Fruit fly (Drosophila melanogaster) whole organism, embryonic: ENCODE results near the gene Usp10.
A peak's percentile ranks its signal among the peaks of the same experiment; 100 is the strongest.

Experiments used
- Ada2b ChIP-seq: fragments of 200-800 bp; sonication (Bioruptor generic); IDR thresholded peaks from 2 replicates; pipeline ENCODE4 v1.3.6; 2022; ENCODE audit warnings: missing biosample characterization, missing genetic modification characterization
- Adf1 ChIP-seq: fragments of 200-800 bp; sonication (Bioruptor generic); IDR thresholded peaks from 2 replicates; pipeline ENCODE4 v1.3.6; 2022; ENCODE audit warnings: missing biosample characterization, missing genetic modification characterization
- CG10366 ChIP-seq: fragments of 200-800 bp; sonication (Bioruptor generic); IDR thresholded peaks from 2 replicates; pipeline ENCODE4 v1.3.6; 2022; ENCODE audit warnings: missing biosample characterization, missing genetic modification characterization
- CG10979 ChIP-seq: fragments of 200-800 bp; sonication (Bioruptor generic); optimal IDR thresholded peaks from 2 replicates; lab custom pipeline; 2018; ENCODE audit warnings: missing biosample characterization, mild to moderate bottlenecking, missing genetic modification characterization, moderate library complexity
- CG13123 ChIP-seq: fragments of 200-800 bp; sonication (Bioruptor generic); optimal IDR thresholded peaks from 2 replicates; lab custom pipeline; 2016; ENCODE audit warnings: missing biosample characterization, missing genetic modification characterization
- CG1529 ChIP-seq: fragments of 200-800 bp; sonication (Bioruptor generic); optimal IDR thresholded peaks from 3 replicates; lab custom pipeline; 2018; ENCODE audit warnings: missing biosample characterization, missing genetic modification characterization
- CG15601 ChIP-seq: fragments of 200-800 bp; sonication (Bioruptor generic); optimal IDR thresholded peaks from 3 replicates; lab custom pipeline; 2019; ENCODE audit warnings: missing biosample characterization, mild to moderate bottlenecking, missing genetic modification characterization, moderate library complexity
- CG18011 ChIP-seq: fragments of 200-800 bp; sonication (Bioruptor generic); optimal IDR thresholded peaks from 2 replicates; lab custom pipeline; 2017; ENCODE audit warnings: missing biosample characterization, missing genetic modification characterization, mild to moderate bottlenecking, moderate library complexity, missing genotype
- CG18619 ChIP-seq: fragments of 200-800 bp; sonication (Bioruptor generic); optimal IDR thresholded peaks from 3 replicates; lab custom pipeline; 2017; ENCODE audit warnings: missing biosample characterization, mild to moderate bottlenecking, missing genetic modification characterization
- CG2875 ChIP-seq: fragments of 200-800 bp; sonication (Bioruptor generic); optimal IDR thresholded peaks from 2 replicates; lab custom pipeline; 2017; ENCODE audit warnings: missing biosample characterization, mild to moderate bottlenecking, missing genetic modification characterization, missing genetic modification reagents
- CG3065 ChIP-seq: fragments of 200-800 bp; sonication (Bioruptor generic); optimal IDR thresholded peaks from 2 replicates; lab custom pipeline; 2016; ENCODE audit warnings: missing biosample characterization, missing genetic modification characterization
- CG31388 ChIP-seq: fragments of 200-800 bp; sonication (Bioruptor generic); optimal IDR thresholded peaks from 2 replicates; lab custom pipeline; 2016; ENCODE audit warnings: missing biosample characterization, missing genetic modification characterization
- CG3163 ChIP-seq: fragments of 200-800 bp; sonication (Bioruptor generic); optimal IDR thresholded peaks from 3 replicates; lab custom pipeline; 2016; ENCODE audit warnings: missing biosample characterization, missing genetic modification characterization
- CG32532 ChIP-seq: fragments of 200-800 bp; sonication (Bioruptor generic); IDR thresholded peaks from 2 replicates; pipeline ENCODE4 v1.3.6; 2022; ENCODE audit warnings: missing biosample characterization, missing genetic modification characterization
- CG33557 ChIP-seq: fragments of 200-800 bp; sonication (Bioruptor generic); optimal IDR thresholded peaks from 2 replicates; lab custom pipeline; 2019; ENCODE audit warnings: missing biosample characterization, mild to moderate bottlenecking, missing genetic modification characterization, moderate library complexity
- CG34422 ChIP-seq: fragments of 200-800 bp; sonication (Bioruptor generic); IDR thresholded peaks from 3 replicates; pipeline ENCODE4 v1.3.6; 2022; ENCODE audit warnings: missing biosample characterization, missing genetic modification characterization
- CG42726 ChIP-seq: fragments of 200-800 bp; sonication (Bioruptor generic); IDR thresholded peaks from 2 replicates; pipeline ENCODE4 v1.3.6; 2022; ENCODE audit warnings: missing biosample characterization, missing genetic modification characterization; ENCODE audit not compliant: partially characterized antibody
- CG4328 ChIP-seq: fragments of 200-800 bp; sonication (Bioruptor generic); optimal IDR thresholded peaks from 3 replicates; lab custom pipeline; 2017; ENCODE audit warnings: missing biosample characterization, missing genetic modification reagents, missing genetic modification characterization
- CG4424 ChIP-seq: fragments of 200-800 bp; sonication (Bioruptor generic); optimal IDR thresholded peaks from 3 replicates; lab custom pipeline; 2016; ENCODE audit warnings: missing biosample characterization, missing genetic modification characterization
- CG4707 ChIP-seq: fragments of 200-800 bp; sonication (Bioruptor generic); optimal IDR thresholded peaks from 2 replicates; lab custom pipeline; 2018; ENCODE audit warnings: missing biosample characterization, mild to moderate bottlenecking, missing genetic modification characterization, moderate library complexity
- CG7357 ChIP-seq: fragments of 200-800 bp; sonication (Bioruptor generic); IDR thresholded peaks from 3 replicates; pipeline ENCODE4 v1.3.6; 2022; ENCODE audit warnings: missing biosample characterization, missing genetic modification characterization
- CG7839 ChIP-seq: fragments of 200-800 bp; sonication (Bioruptor generic); optimal IDR thresholded peaks from 3 replicates; lab custom pipeline; 2018; ENCODE audit warnings: missing biosample characterization, mild to moderate bottlenecking, missing genetic modification characterization, moderate library complexity
- CG7963 ChIP-seq: fragments of 200-800 bp; sonication (Bioruptor generic); IDR thresholded peaks from 3 replicates; pipeline ENCODE4 v1.3.6; 2022; ENCODE audit warnings: missing biosample characterization, missing genetic modification characterization; ENCODE audit not compliant: partially characterized antibody
- CG8281 ChIP-seq: fragments of 200-800 bp; sonication (Bioruptor generic); optimal IDR thresholded peaks from 2 replicates; lab custom pipeline; 2018; ENCODE audit warnings: missing biosample characterization, mild to moderate bottlenecking, missing genetic modification characterization, moderate library complexity
- CG9797 ChIP-seq: fragments of 200-800 bp; sonication (Bioruptor generic); optimal IDR thresholded peaks from 3 replicates; lab custom pipeline; 2018; ENCODE audit warnings: missing biosample characterization, mild to moderate bottlenecking, missing genetic modification characterization
- Gug ChIP-seq: fragments of 200-800 bp; sonication (Bioruptor generic); IDR thresholded peaks from 4 replicates; pipeline ENCODE4 v1.3.6; 2022; ENCODE audit warnings: missing biosample characterization, missing genetic modification characterization
- Hmx ChIP-seq: fragments of 200-800 bp; sonication (Bioruptor generic); optimal IDR thresholded peaks from 2 replicates; lab custom pipeline; 2016; ENCODE audit warnings: missing biosample characterization, missing genetic modification characterization
- Hr39 ChIP-seq: fragments of >200 bp; optimal IDR thresholded peaks from 2 replicates; lab custom pipeline; 2017
- Lhr ChIP-seq: fragments of 200-800 bp; sonication (Bioruptor generic); optimal IDR thresholded peaks from 3 replicates; lab custom pipeline; 2017; ENCODE audit warnings: mild to moderate bottlenecking, missing biosample characterization, missing genetic modification reagents, missing genetic modification characterization
- MBD-R2 ChIP-seq: fragments of 200-800 bp; sonication (Bioruptor generic); IDR thresholded peaks from 2 replicates; pipeline ENCODE4 v1.3.6; 2022; ENCODE audit warnings: missing biosample characterization, missing genetic modification characterization
- Six4 ChIP-seq: fragments of 200-800 bp; sonication (Bioruptor generic); optimal IDR thresholded peaks from 2 replicates; lab custom pipeline; 2016; ENCODE audit warnings: missing biosample characterization, missing genetic modification characterization
- Sox102F ChIP-seq: fragments of 200-800 bp; sonication (Bioruptor generic); optimal IDR thresholded peaks from 2 replicates; lab custom pipeline; 2018; ENCODE audit warnings: missing biosample characterization, mild to moderate bottlenecking, missing genetic modification characterization, moderate library complexity
- ato ChIP-seq: fragments of 200-800 bp; sonication (Bioruptor generic); IDR thresholded peaks from 2 replicates; pipeline ENCODE4 v1.3.6; 2022; ENCODE audit warnings: missing biosample characterization, missing genetic modification characterization; ENCODE audit not compliant: partially characterized antibody
- bcd ChIP-seq: fragments of 200-800 bp; sonication (Bioruptor generic); optimal IDR thresholded peaks from 2 replicates; lab custom pipeline; 2017; ENCODE audit warnings: missing biosample characterization, mild to moderate bottlenecking, missing genetic modification characterization
- bsh ChIP-seq, 2 experiments: fragments of 200-800 bp; sonication (Bioruptor generic); optimal IDR thresholded peaks; 2 replicates each; lab custom pipeline; 2017 to 2018; ENCODE audit warnings: mild to moderate bottlenecking in 2 of 2, missing biosample characterization in 2 of 2, missing genetic modification characterization in 2 of 2, moderate library complexity in 1 of 2
- fd64A ChIP-seq: fragments of 200-800 bp; sonication (Bioruptor generic); optimal IDR thresholded peaks from 3 replicates; lab custom pipeline; 2018; ENCODE audit warnings: missing biosample characterization, mild to moderate bottlenecking, missing genetic modification characterization
- gce ChIP-seq: fragments of 200-800 bp; sonication (Bioruptor generic); IDR thresholded peaks from 3 replicates; pipeline ENCODE4 v1.3.6; 2022; ENCODE audit warnings: missing biosample characterization, missing genetic modification characterization
- gcm2 ChIP-seq: fragments of 200-800 bp; sonication (Bioruptor generic); optimal IDR thresholded peaks from 2 replicates; lab custom pipeline; 2016; ENCODE audit warnings: missing biosample characterization, missing genetic modification characterization
- gsb-n ChIP-seq: fragments of 200-800 bp; sonication (Bioruptor generic); optimal IDR thresholded peaks from 3 replicates; lab custom pipeline; 2018; ENCODE audit warnings: missing biosample characterization, mild to moderate bottlenecking, missing genetic modification characterization
- h ChIP-seq: fragments of >200 bp; optimal IDR thresholded peaks from 2 replicates; lab custom pipeline; 2017
- hth ChIP-seq: fragments of >200 bp; optimal IDR thresholded peaks from 2 replicates; lab custom pipeline; 2017; ENCODE audit warnings: inconsistent platforms
- mld ChIP-seq: fragments of 200-800 bp; sonication (Bioruptor generic); IDR thresholded peaks from 3 replicates; pipeline ENCODE4 v1.3.6; 2022; ENCODE audit warnings: missing biosample characterization, missing genetic modification characterization; ENCODE audit not compliant: partially characterized antibody
- otp ChIP-seq: fragments of 200-800 bp; sonication (Bioruptor generic); IDR thresholded peaks from 3 replicates; pipeline ENCODE4, ENCODE4 v1.3.6; 2022; ENCODE audit warnings: missing biosample characterization, missing genetic modification characterization
- pb ChIP-seq: fragments of 200-800 bp; sonication (Bioruptor generic); optimal IDR thresholded peaks from 3 replicates; lab custom pipeline; 2016; ENCODE audit warnings: missing biosample characterization, missing genetic modification characterization
- scrt ChIP-seq: fragments of 200-800 bp; sonication (Bioruptor generic); optimal IDR thresholded peaks from 2 replicates; lab custom pipeline; 2018; ENCODE audit warnings: missing biosample characterization, mild to moderate bottlenecking, missing genetic modification characterization, moderate library complexity
- shn ChIP-seq: fragments of 200-800 bp; sonication (Bioruptor generic); optimal IDR thresholded peaks from 3 replicates; lab custom pipeline; 2016; ENCODE audit warnings: missing biosample characterization, missing genetic modification characterization
- slp2 ChIP-seq: fragments of 200-800 bp; sonication (Bioruptor generic); optimal IDR thresholded peaks from 2 replicates; lab custom pipeline; 2016; ENCODE audit warnings: missing biosample characterization, missing genetic modification characterization
- sob ChIP-seq: fragments of 200-800 bp; sonication (Bioruptor generic); IDR thresholded peaks from 2 replicates; pipeline ENCODE4 v1.3.6; 2022; ENCODE audit warnings: missing biosample characterization, missing genetic modification characterization
- tap ChIP-seq: fragments of 200-800 bp; optimal IDR thresholded peaks from 3 replicates; lab custom pipeline; 2019; ENCODE audit warnings: missing biosample characterization, mild to moderate bottlenecking, missing genetic modification characterization, moderate library complexity
- toy ChIP-seq: fragments of 200-800 bp; sonication (Bioruptor generic); IDR thresholded peaks from 2 replicates; pipeline ENCODE4 v1.3.6; 2022; ENCODE audit warnings: missing biosample characterization, missing genetic modification characterization
- tup ChIP-seq: fragments of 200-800 bp; sonication (Bioruptor generic); optimal IDR thresholded peaks from 2 replicates; lab custom pipeline; 2016; ENCODE audit warnings: missing biosample characterization, mild to moderate bottlenecking, missing genetic modification characterization, moderate library complexity

The Usp10 gene

DNA sequence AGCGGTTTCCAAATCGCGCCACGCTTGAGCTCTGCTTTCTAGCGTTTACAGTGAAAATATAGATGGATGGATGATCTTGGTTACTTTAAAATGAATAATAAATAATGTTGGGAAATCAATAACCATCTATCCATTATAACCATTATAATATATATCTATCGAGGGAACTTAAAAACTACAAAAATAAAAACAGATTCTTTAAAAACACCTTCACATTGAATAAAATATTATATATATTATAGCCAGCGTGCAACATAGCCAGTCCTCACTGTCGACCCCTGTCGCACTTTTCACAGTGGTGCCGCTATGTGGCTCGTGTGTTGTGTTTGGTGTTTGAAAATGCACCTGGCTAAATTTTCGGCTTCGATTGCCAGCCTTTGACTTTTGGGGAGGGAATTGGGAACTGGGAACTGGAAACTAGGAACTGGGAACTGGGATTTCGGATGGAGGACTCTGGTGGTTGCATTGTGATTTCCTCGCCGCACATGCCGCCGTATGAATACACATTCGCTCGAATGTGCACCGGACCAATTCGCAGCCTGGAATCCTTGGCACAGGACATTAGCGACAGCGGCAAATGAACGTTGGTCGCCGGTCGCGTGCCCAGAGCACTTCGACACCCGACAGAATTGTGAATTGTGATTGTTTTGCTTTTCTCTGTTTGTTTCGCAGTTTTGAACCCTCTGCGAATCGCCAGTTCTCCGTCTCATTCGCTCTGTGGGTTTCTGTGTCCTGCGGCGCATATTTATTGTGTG is 33.5 kb downstream of the Usp10 start (continued):
- TF ChIP-seq CG34422 (GFP tag; lab: Robert Waterston, UW), result no peak
- TF ChIP-seq Adf1, result no peak
- TF ChIP-seq CG9797 (GFP tag; lab: Kevin White, UChicago), result no peak
- peak; percentile 72 for TF ChIP-seq CG10979
- TF ChIP-seq hth (lab: Kevin White, UChicago), result no peak
- no peak for TF ChIP-seq MBD-R2
- no peak for TF ChIP-seq Ada2b (GFP tag; lab: Robert Waterston, UW)
- peak; percentile 50 for TF ChIP-seq CG15601 (tag; lab: Kevin White, UChicago)
- TF ChIP-seq bsh (GFP tag; optimal IDR thresholded peaks at IDR 0.05; lab: Kevin White, UChicago), result peak in 1 of 2 experiments; percentile 69
- TF ChIP-seq Hr39 (lab: Kevin White, UChicago), result no peak
- TF ChIP-seq CG32532, result no peak
- no peak for TF ChIP-seq Six4 (GFP tag; lab: Kevin White, UChicago)
- no peak for TF ChIP-seq CG13123
- no peak for TF ChIP-seq CG8281 (tag; lab: Kevin White, UChicago)
- TF ChIP-seq gce (GFP tag; lab: Robert Waterston, UW), result no peak
- no peak for TF ChIP-seq ato (GFP tag; lab: Robert Waterston, UW)
- TF ChIP-seq CG42726 (GFP tag; lab: Robert Waterston, UW), result no peak
- TF ChIP-seq CG31388, result no peak
- no peak for TF ChIP-seq otp (GFP tag; lab: Robert Waterston, UW)
- TF ChIP-seq CG1529 (GFP tag; lab: Kevin White, UChicago), result peak; percentile 26
- peak; percentile 55 for TF ChIP-seq gsb-n (tag; lab: Kevin White, UChicago)
- TF ChIP-seq toy (GFP tag; lab: Robert Waterston, UW), result no peak
- no peak for TF ChIP-seq fd64A (GFP tag; lab: Kevin White, UChicago)
- no peak for TF ChIP-seq CG4328
- TF ChIP-seq mld (GFP tag; lab: Robert Waterston, UW), result no peak
- peak; percentile 33 for TF ChIP-seq tap (tag; lab: Kevin White, UChicago)
- no peak for TF ChIP-seq bcd (GFP tag; lab: Kevin White, UChicago)
- no peak for TF ChIP-seq CG4707 (GFP tag; lab: Kevin White, UChicago)
- TF ChIP-seq h, result no peak
- TF ChIP-seq CG18619, result no peak
- TF ChIP-seq CG7963, result no peak
- no peak for TF ChIP-seq CG3065 (GFP tag; lab: Kevin White, UChicago)
- TF ChIP-seq tup, result no peak
- TF ChIP-seq CG3163 (GFP tag; lab: Kevin White, UChicago), result no peak
- no peak for TF ChIP-seq sob (GFP tag; lab: Robert Waterston, UW)
- TF ChIP-seq CG4424 (GFP tag; lab: Kevin White, UChicago), result peak; percentile 38
- TF ChIP-seq CG33557 (GFP tag; lab: Kevin White, UChicago), result peak; percentile 44
- peak; percentile 24 for TF ChIP-seq CG2875 (GFP tag; lab: Kevin White, UChicago)
- TF ChIP-seq gcm2 (GFP tag; lab: Kevin White, UChicago), result no peak
- no peak for TF ChIP-seq CG18011 (GFP tag; lab: Kevin White, UChicago)
- TF ChIP-seq CG10366 (GFP tag; lab: Robert Waterston, UW), result peak; percentile 17; the same call in 1 of the 2 replicates
- no peak for TF ChIP-seq slp2 (GFP tag; lab: Kevin White, UChicago)
- TF ChIP-seq pb (GFP tag; lab: Kevin White, UChicago), result no peak
- no peak for TF ChIP-seq Lhr (GFP tag; lab: Kevin White, UChicago)
- TF ChIP-seq CG7839 (tag; lab: Kevin White, UChicago), result peak; percentile 45
- TF ChIP-seq Sox102F, result peak; percentile 33
- no peak for TF ChIP-seq Hmx (GFP tag; lab: Kevin White, UChicago)
- TF ChIP-seq scrt (GFP tag; lab: Kevin White, UChicago), result no peak
- TF ChIP-seq CG7357, result no peak
- no peak for TF ChIP-seq shn (GFP tag; lab: Kevin White, UChicago)
- TF ChIP-seq Gug (GFP tag; lab: Robert Waterston, UW), result no peak
